Worm (Caenorhabditis elegans) whole organism, L3 larva: ENCODE data around the gene mel-32.

Experiments used
- R02D3.7 ChIP-seq: fragments of 150-350 bp; optimal IDR thresholded peaks from 2 replicates; lab custom pipeline; 2014; ENCODE audit warnings: missing biosample characterization, missing genetic modification characterization
- ZK546.5 ChIP-seq: sonication (generic microtip); optimal IDR thresholded peaks from 2 replicates; lab custom pipeline; 2017; ENCODE audit warnings: missing biosample characterization, missing genetic modification characterization
- aly-2 ChIP-seq: fragments of 150-350 bp; optimal IDR thresholded peaks from 2 replicates; lab custom pipeline; 2014; ENCODE audit warnings: missing biosample characterization, missing genetic modification characterization
- ama-1 ChIP-seq: fragments of 150-350 bp; optimal IDR thresholded peaks from 2 replicates; lab custom pipeline; 2018
- ceh-16 ChIP-seq: sonication (generic microtip); optimal IDR thresholded peaks from 2 replicates; lab custom pipeline; 2017; ENCODE audit warnings: missing biosample characterization, missing genetic modification characterization
- ceh-28 ChIP-seq: fragments of 150-350 bp; optimal IDR thresholded peaks from 2 replicates; lab custom pipeline; 2014; ENCODE audit warnings: missing biosample characterization, missing genetic modification reagents, missing genetic modification characterization
- ceh-82 ChIP-seq: fragments of 150-350 bp; optimal IDR thresholded peaks from 2 replicates; lab custom pipeline; 2014; ENCODE audit warnings: missing biosample characterization, missing genetic modification characterization
- ceh-9 ChIP-seq: sonication (generic microtip); optimal IDR thresholded peaks from 2 replicates; lab custom pipeline; 2018; ENCODE audit warnings: missing biosample characterization, missing genetic modification characterization
- daf-12 ChIP-seq: fragments of 150-350 bp; optimal IDR thresholded peaks from 2 replicates; lab custom pipeline; 2014; ENCODE audit warnings: missing biosample characterization, missing genetic modification reagents, missing genetic modification characterization
- egl-27 ChIP-seq: sonication (generic microtip); optimal IDR thresholded peaks from 4 replicates; lab custom pipeline; 2017; ENCODE audit warnings: missing biosample characterization, missing genetic modification reagents, missing genetic modification characterization
- egl-5 ChIP-seq: fragments of 150-350 bp; optimal IDR thresholded peaks from 2 replicates; lab custom pipeline; 2017; ENCODE audit warnings: missing biosample characterization, missing genetic modification reagents, missing genetic modification characterization, inconsistent platforms
- elt-1 ChIP-seq: fragments of 150-350 bp; optimal IDR thresholded peaks from 2 replicates; lab custom pipeline; 2014; ENCODE audit warnings: missing biosample characterization, missing genetic modification characterization
- elt-2 ChIP-seq: sonication (generic microtip); optimal IDR thresholded peaks from 2 replicates; lab custom pipeline; 2016; ENCODE audit warnings: missing genetic modification reagents, mild to moderate bottlenecking, missing genetic modification characterization, missing compliant biosample characterization
- elt-3 ChIP-seq, 3 experiments: fragments of 150-350 bp in 1 of 3; sonication (generic microtip) in 2 of 3; optimal IDR thresholded peaks; 2 replicates in 2 of 3; 4 replicates in 1 of 3; lab custom pipeline; 2014 to 2017; ENCODE audit warnings: missing biosample characterization in 3 of 3, missing genetic modification characterization in 3 of 3
- fkh-10 ChIP-seq: sonication (generic microtip); optimal IDR thresholded peaks from 2 replicates; lab custom pipeline; 2017; ENCODE audit warnings: missing biosample characterization, missing genetic modification reagents, missing genetic modification characterization
- fkh-2 ChIP-seq: fragments of 150-350 bp; optimal IDR thresholded peaks from 2 replicates; lab custom pipeline; 2014; ENCODE audit warnings: missing biosample characterization, missing genetic modification reagents, missing genetic modification characterization
- fos-1 ChIP-seq: fragments of 150-350 bp; optimal IDR thresholded peaks from 2 replicates; lab custom pipeline; 2014; ENCODE audit warnings: missing biosample characterization, missing genetic modification characterization
- hmg-11 ChIP-seq: sonication (generic microtip); optimal IDR thresholded peaks from 2 replicates; lab custom pipeline; 2016; ENCODE audit warnings: missing genetic modification characterization, missing compliant biosample characterization
- jun-1 ChIP-seq: fragments of 150-350 bp; optimal IDR thresholded peaks from 2 replicates; lab custom pipeline; 2014; ENCODE audit warnings: missing biosample characterization, missing genetic modification reagents, missing genetic modification characterization
- lin-39 ChIP-seq: fragments of 150-350 bp; optimal IDR thresholded peaks from 2 replicates; lab custom pipeline; 2018; ENCODE audit warnings: missing biosample characterization, missing genetic modification reagents, missing genetic modification characterization
- lsy-12 ChIP-seq: sonication (generic microtip); optimal IDR thresholded peaks from 2 replicates; lab custom pipeline; 2016; ENCODE audit warnings: mild to moderate bottlenecking, missing genetic modification characterization, missing compliant biosample characterization
- mdl-1 ChIP-seq: fragments of 150-350 bp; optimal IDR thresholded peaks from 2 replicates; lab custom pipeline; 2014; ENCODE audit warnings: missing biosample characterization, missing genetic modification characterization
- mml-1 ChIP-seq: fragments of 150-350 bp; sonication (generic microtip); optimal IDR thresholded peaks from 3 replicates; lab custom pipeline; 2014; ENCODE audit warnings: missing biosample characterization, missing genetic modification characterization
- nfya-1 ChIP-seq: sonication (generic microtip); optimal IDR thresholded peaks from 2 replicates; lab custom pipeline; 2017; ENCODE audit warnings: missing genetic modification characterization, mild to moderate bottlenecking, missing compliant biosample characterization, antibody characterized with exemption, moderate library complexity; ENCODE audit not compliant: insufficient read depth
- nhr-11 ChIP-seq: fragments of 150-350 bp; optimal IDR thresholded peaks from 2 replicates; lab custom pipeline; 2014; ENCODE audit warnings: missing biosample characterization, missing genetic modification characterization
- nhr-12 ChIP-seq: fragments of 150-350 bp; optimal IDR thresholded peaks from 2 replicates; lab custom pipeline; 2014; ENCODE audit warnings: missing biosample characterization, missing genetic modification characterization
- nhr-23 ChIP-seq: fragments of 150-350 bp; optimal IDR thresholded peaks from 2 replicates; lab custom pipeline; 2014; ENCODE audit warnings: missing biosample characterization, missing genetic modification reagents, missing genetic modification characterization
- nhr-237 ChIP-seq: fragments of 150-350 bp; optimal IDR thresholded peaks from 2 replicates; lab custom pipeline; 2014; ENCODE audit warnings: missing biosample characterization, missing genetic modification characterization
- nhr-25 ChIP-seq: sonication (generic microtip); optimal IDR thresholded peaks from 2 replicates; lab custom pipeline; 2017; ENCODE audit warnings: missing biosample characterization, missing genetic modification characterization
- nhr-28 ChIP-seq: fragments of 150-350 bp; optimal IDR thresholded peaks from 2 replicates; lab custom pipeline; 2014; ENCODE audit warnings: missing biosample characterization, missing genetic modification characterization
- nhr-43 ChIP-seq: sonication (generic microtip); optimal IDR thresholded peaks from 2 replicates; lab custom pipeline; 2016; ENCODE audit warnings: mild to moderate bottlenecking, missing genetic modification characterization, missing compliant biosample characterization; ENCODE audit not compliant: poor library complexity, severe bottlenecking
- nhr-67 ChIP-seq: fragments of 150-350 bp; optimal IDR thresholded peaks from 2 replicates; lab custom pipeline; 2014; ENCODE audit warnings: missing biosample characterization, missing genetic modification characterization
- nhr-76 ChIP-seq: fragments of 150-350 bp; sonication (generic microtip); optimal IDR thresholded peaks from 5 replicates; lab custom pipeline; 2014; ENCODE audit warnings: missing biosample characterization, missing genetic modification characterization
- nhr-77 ChIP-seq: fragments of 150-350 bp; optimal IDR thresholded peaks from 2 replicates; lab custom pipeline; 2014; ENCODE audit warnings: missing biosample characterization, missing genetic modification characterization
- pha-4 ChIP-seq: fragments of 150-350 bp; optimal IDR thresholded peaks from 2 replicates; lab custom pipeline; 2014; ENCODE audit warnings: missing biosample characterization, missing genetic modification reagents, missing genetic modification characterization
- pqm-1 ChIP-seq: fragments of 150-350 bp; optimal IDR thresholded peaks from 2 replicates; lab custom pipeline; 2017; ENCODE audit warnings: missing biosample characterization, missing genetic modification characterization, inconsistent platforms
- sea-2 ChIP-seq: fragments of 150-350 bp; sonication (generic microtip); optimal IDR thresholded peaks from 4 replicates; lab custom pipeline; 2014; ENCODE audit warnings: missing biosample characterization, missing genetic modification reagents, missing genetic modification characterization
- skn-1 ChIP-seq: fragments of 150-350 bp; optimal IDR thresholded peaks from 2 replicates; lab custom pipeline; 2014; ENCODE audit warnings: missing biosample characterization, missing genetic modification characterization
- snpc-4 ChIP-seq: fragments of 150-350 bp; optimal IDR thresholded peaks from 2 replicates; lab custom pipeline; 2014; ENCODE audit warnings: missing biosample characterization, missing genetic modification characterization
- tbx-2 ChIP-seq: sonication (generic microtip); optimal IDR thresholded peaks from 2 replicates; lab custom pipeline; 2016; ENCODE audit warnings: mild to moderate bottlenecking, missing genetic modification characterization, missing compliant biosample characterization
- unc-39 ChIP-seq: sonication (generic microtip); optimal IDR thresholded peaks from 4 replicates; lab custom pipeline; 2017; ENCODE audit warnings: missing biosample characterization, missing genetic modification characterization
- unc-62 ChIP-seq: fragments of 150-350 bp; sonication (generic microtip); optimal IDR thresholded peaks from 4 replicates; lab custom pipeline; 2014; ENCODE audit warnings: missing biosample characterization, missing genetic modification reagents, missing genetic modification characterization
- zag-1 ChIP-seq: fragments of 150-350 bp; optimal IDR thresholded peaks from 2 replicates; lab custom pipeline; 2014; ENCODE audit warnings: missing biosample characterization, missing genetic modification characterization
- ztf-11 ChIP-seq: fragments of 150-350 bp; optimal IDR thresholded peaks from 2 replicates; lab custom pipeline; 2014; ENCODE audit warnings: missing biosample characterization, missing genetic modification characterization
- ztf-4 ChIP-seq: fragments of 150-350 bp; optimal IDR thresholded peaks from 2 replicates; lab custom pipeline; 2014; ENCODE audit warnings: missing biosample characterization, missing genetic modification characterization

mel-32 gene

ce11 chrIII:6420995-6421404, 21.8 kb downstream of the mel-32 start (continued):
- peak; percentile 22 for TF ChIP-seq ceh-82 (tag; lab: Kevin White, UChicago)
- TF ChIP-seq ZK546.5 (tag; lab: Kevin White, UChicago): no peak
- TF ChIP-seq mml-1 (tag; lab: Kevin White, UChicago): no peak
- TF ChIP-seq elt-3 (tag; optimal IDR thresholded peaks at IDR 0.05; lab: Kevin White, UChicago): peak in 2 of 3 experiments; percentile 19 to 34
- TF ChIP-seq egl-5 (tag; lab: Kevin White, UChicago): no peak
- peak; percentile 92 for TF ChIP-seq elt-2 (tag; lab: Kevin White, UChicago)
- TF ChIP-seq nhr-23: peak; percentile 97
- peak; percentile 88 for TF ChIP-seq lsy-12 (tag; lab: Kevin White, UChicago)
- no peak for TF ChIP-seq nhr-67 (tag; lab: Kevin White, UChicago)
- TF ChIP-seq nhr-237 (tag; lab: Kevin White, UChicago): no peak
- TF ChIP-seq ztf-4 (tag; lab: Kevin White, UChicago): no peak
- peak; percentile 92 for TF ChIP-seq nhr-25
- peak; percentile 96 for TF ChIP-seq nhr-43 (tag; lab: Kevin White, UChicago)
- peak; percentile 9 for TF ChIP-seq elt-1 (tag; lab: Kevin White, UChicago)
- no peak for TF ChIP-seq nhr-76 (tag; lab: Kevin White, UChicago)
- peak; percentile 30 for TF ChIP-seq nhr-77 (tag; lab: Kevin White, UChicago)
- TF ChIP-seq hmg-11 (tag; lab: Kevin White, UChicago): peak; percentile 66
- TF ChIP-seq egl-27: peak; percentile 63
- no peak for TF ChIP-seq daf-12 (tag; lab: Kevin White, UChicago)

ce11 chrIII:6420201-6420600, 22.6 kb downstream of the mel-32 start:
- TF ChIP-seq sea-2 (GFP tag; lab: Kevin White, UChicago) (no peak), nfya-1 (tag; lab: Kevin White, UChicago) (peak; percentile 10), nhr-23 (peak; percentile 34), zag-1 (tag; lab: Kevin White, UChicago) (no peak), mdl-1 (tag; lab: Kevin White, UChicago) (no peak), unc-39 (tag; lab: Kevin White, UChicago) (no peak), nhr-25 (peak; percentile 61), ceh-16 (tag; lab: Kevin White, UChicago) (no peak), pha-4 (tag; lab: Kevin White, UChicago) (peak; percentile 28), fkh-10 (GFP tag; lab: Kevin White, UChicago) (no peak), tbx-2 (tag; lab: Kevin White, UChicago) (no peak), ZK546.5 (tag; lab: Kevin White, UChicago) (no peak), aly-2 (tag; lab: Kevin White, UChicago) (no peak), pqm-1 (tag; lab: Kevin White, UChicago) (no peak), nhr-28 (tag; lab: Kevin White, UChicago) (no peak), unc-62 (GFP tag; lab: Kevin White, UChicago) (no peak), egl-27 (no peak), skn-1 (no peak), nhr-77 (tag; lab: Kevin White, UChicago) (no peak), nhr-76 (tag; lab: Kevin White, UChicago) (no peak), fos-1 (no peak), lin-39 (tag; lab: Kevin White, UChicago) (no peak), jun-1 (tag; lab: Kevin White, UChicago) (no peak), snpc-4 (tag; lab: Kevin White, UChicago) (peak; percentile 30), elt-1 (tag; lab: Kevin White, UChicago) (no peak), ama-1 (lab: Kevin White, UChicago) (peak; percentile 42), elt-2 (tag; lab: Kevin White, UChicago) (no peak), daf-12 (tag; lab: Kevin White, UChicago) (no peak), ceh-9 (tag; lab: Kevin White, UChicago) (no peak), mml-1 (tag; lab: Kevin White, UChicago) (no peak), fkh-2 (no peak), ceh-28 (tag; lab: Kevin White, UChicago) (no peak), egl-5 (tag; lab: Kevin White, UChicago) (peak; percentile 32), ceh-82 (tag; lab: Kevin White, UChicago) (no peak), nhr-43 (tag; lab: Kevin White, UChicago) (peak; percentile 12), ztf-4 (tag; lab: Kevin White, UChicago) (no peak), elt-3 (tag; optimal IDR thresholded peaks at IDR 0.05; lab: Kevin White, UChicago) (no peak), ztf-11 (tag; lab: Kevin White, UChicago) (no peak), nhr-237 (tag; lab: Kevin White, UChicago) (no peak), nhr-11 (tag; lab: Kevin White, UChicago) (no peak), lsy-12 (tag; lab: Kevin White, UChicago) (no peak), nhr-12 (tag; lab: Kevin White, UChicago) (no peak), hmg-11 (tag; lab: Kevin White, UChicago) (no peak), nhr-67 (tag; lab: Kevin White, UChicago) (no peak), R02D3.7 (tag; lab: Kevin White, UChicago) (no peak)
